Worm (Caenorhabditis elegans) whole organism, L4 larva: Measurements from ENCODE around the gene H20J04.4.

Experiments
- D1046.2 ChIP-seq: fragments of 200-800 bp; sonication (Bioruptor generic); IDR thresholded peaks from 2 replicates; pipeline ENCODE4 v1.3.6; 2022; ENCODE audit warnings: missing genetic modification characterization, missing compliant biosample characterization
- F10B5.3 ChIP-seq: sonication (generic microtip); optimal IDR thresholded peaks from 2 replicates; lab custom pipeline; 2016; ENCODE audit warnings: mild to moderate bottlenecking, missing genetic modification characterization, missing compliant biosample characterization
- F26F4.8 ChIP-seq: fragments of 200-800 bp; sonication (Bioruptor generic); conservative IDR thresholded peaks from 2 replicates; pipeline ENCODE4 v1.3.6; 2022; ENCODE audit warnings: missing genetic modification characterization, missing compliant biosample characterization
- R02D3.7 ChIP-seq: fragments of 150-350 bp; sonication (generic microtip); optimal IDR thresholded peaks from 3 replicates; lab custom pipeline; 2014; ENCODE audit warnings: missing biosample characterization, missing genetic modification characterization
- T20F7.1 ChIP-seq: fragments of 200-800 bp; sonication (Bioruptor generic); optimal IDR thresholded peaks from 2 replicates; lab custom pipeline; 2018; ENCODE audit warnings: mild to moderate bottlenecking, missing genetic modification characterization, missing compliant biosample characterization
- T26A8.4 ChIP-seq: fragments of 200-800 bp; sonication (Bioruptor generic); IDR thresholded peaks from 2 replicates; pipeline ENCODE4 v1.3.6; 2022; ENCODE audit warnings: missing genetic modification characterization, missing compliant biosample characterization
- Y5F2A.4 ChIP-seq: fragments of 200-800 bp; sonication (Bioruptor generic); optimal IDR thresholded peaks from 2 replicates; lab custom pipeline; 2018; ENCODE audit warnings: mild to moderate bottlenecking, missing genetic modification characterization, missing compliant biosample characterization
- aha-1 ChIP-seq: fragments of 150-350 bp; peaks from one replicate; lab custom pipeline; 2014; ENCODE audit warnings: missing biosample characterization, missing genetic modification characterization
- ama-1 ChIP-seq: fragments of 150-350 bp; optimal IDR thresholded peaks from 2 replicates; lab custom pipeline; 2014; ENCODE audit warnings: inconsistent platforms, mixed read lengths
- attf-4 ChIP-seq: sonication (generic microtip); optimal IDR thresholded peaks from 3 replicates; lab custom pipeline; 2017; ENCODE audit warnings: missing biosample characterization, missing genetic modification characterization
- ceh-28 ChIP-seq: fragments of 150-350 bp; optimal IDR thresholded peaks from 2 replicates; lab custom pipeline; 2014; ENCODE audit warnings: missing biosample characterization, missing genetic modification reagents, missing genetic modification characterization
- ces-1 ChIP-seq: fragments of 150-350 bp; sonication (generic microtip); optimal IDR thresholded peaks from 4 replicates; lab custom pipeline; 2014; ENCODE audit warnings: missing biosample characterization, missing genetic modification reagents, missing genetic modification characterization
- ctbp-1 ChIP-seq: fragments of 200-800 bp; sonication (Bioruptor generic); IDR thresholded peaks from 2 replicates; pipeline ENCODE4 v1.3.6; 2022; ENCODE audit warnings: missing genetic modification reagents, missing genetic modification characterization, missing compliant biosample characterization
- dmd-9 ChIP-seq: fragments of 200-800 bp; sonication (Bioruptor generic); IDR thresholded peaks from 2 replicates; pipeline ENCODE4 v1.3.6; 2022; ENCODE audit warnings: missing genetic modification reagents, missing genetic modification characterization, missing compliant biosample characterization
- egl-27 ChIP-seq: sonication (generic microtip); optimal IDR thresholded peaks from 3 replicates; lab custom pipeline; 2017; ENCODE audit warnings: missing biosample characterization, missing genetic modification reagents, missing genetic modification characterization
- fos-1 ChIP-seq: fragments of 150-350 bp; optimal IDR thresholded peaks from 2 replicates; lab custom pipeline; 2014; ENCODE audit warnings: missing biosample characterization, missing genetic modification characterization
- gei-8 ChIP-seq: fragments of 200-800 bp; sonication (Bioruptor generic); optimal IDR thresholded peaks from 2 replicates; lab custom pipeline; 2018; ENCODE audit warnings: mild to moderate bottlenecking, missing genetic modification characterization, missing compliant biosample characterization
- lin-38 ChIP-seq: fragments of 200-800 bp; sonication (Bioruptor generic); IDR thresholded peaks from 2 replicates; pipeline ENCODE4 v1.3.6; 2022; ENCODE audit warnings: missing genetic modification reagents, missing genetic modification characterization, missing compliant biosample characterization
- mdl-1 ChIP-seq, 2 experiments: fragments of 150-350 bp in 1 of 2; sonication (generic microtip) in 1 of 2; optimal IDR thresholded peaks; 2 replicates each; lab custom pipeline; 2014 to 2017; ENCODE audit warnings: missing biosample characterization in 2 of 2, missing genetic modification characterization in 2 of 2
- mep-1 ChIP-seq: fragments of 150-350 bp; sonication (generic microtip); optimal IDR thresholded peaks from 3 replicates; lab custom pipeline; 2014; ENCODE audit warnings: missing biosample characterization, missing genetic modification characterization
- mes-2 ChIP-seq: sonication (generic microtip); optimal IDR thresholded peaks from 2 replicates; lab custom pipeline; 2016; ENCODE audit warnings: missing genotype, mild to moderate bottlenecking, missing genetic modification characterization, missing compliant biosample characterization; ENCODE audit not compliant: poor library complexity, severe bottlenecking
- mxl-3 ChIP-seq: fragments of 200-800 bp; sonication (Bioruptor generic); optimal IDR thresholded peaks from 2 replicates; lab custom pipeline; 2018; ENCODE audit warnings: mild to moderate bottlenecking, missing genetic modification characterization, missing compliant biosample characterization
- nhr-10 ChIP-seq: fragments of 150-350 bp; optimal IDR thresholded peaks from 2 replicates; lab custom pipeline; 2014; ENCODE audit warnings: missing biosample characterization, missing genetic modification characterization
- nhr-42 ChIP-seq: fragments of 200-800 bp; sonication (Bioruptor generic); IDR thresholded peaks from 2 replicates; pipeline ENCODE4 v1.3.6; 2022; ENCODE audit warnings: missing genetic modification characterization, missing compliant biosample characterization
- nhr-48 ChIP-seq: sonication (generic microtip); optimal IDR thresholded peaks from 2 replicates; lab custom pipeline; 2016; ENCODE audit warnings: mild to moderate bottlenecking, missing genetic modification characterization, missing compliant biosample characterization
- nhr-6 ChIP-seq: fragments of 150-350 bp; optimal IDR thresholded peaks from 2 replicates; lab custom pipeline; 2014; ENCODE audit warnings: missing biosample characterization, missing genetic modification characterization
- php-3 ChIP-seq: fragments of 200-800 bp; sonication (Bioruptor generic); IDR thresholded peaks from 2 replicates; pipeline ENCODE4 v1.3.6; 2022; ENCODE audit warnings: missing genetic modification reagents, missing genetic modification characterization, missing compliant biosample characterization
- sdz-12 ChIP-seq: fragments of 200-800 bp; sonication (Bioruptor generic); optimal IDR thresholded peaks from 2 replicates; lab custom pipeline; 2018; ENCODE audit warnings: mild to moderate bottlenecking, missing genetic modification characterization, missing compliant biosample characterization
- set-16 ChIP-seq: fragments of 200-800 bp; sonication (Bioruptor generic); IDR thresholded peaks from 2 replicates; pipeline ENCODE4 v1.3.6; 2022; ENCODE audit warnings: missing genetic modification reagents, missing genetic modification characterization, missing compliant biosample characterization
- tra-1 ChIP-seq: fragments of 200-800 bp; sonication (Bioruptor generic); IDR thresholded peaks from 2 replicates; pipeline ENCODE4 v1.3.6; 2022; ENCODE audit warnings: missing genetic modification reagents, missing genetic modification characterization, missing compliant biosample characterization
- unc-62 ChIP-seq, 3 experiments: fragments of 150-350 bp in 1 of 3; sonication (generic microtip); optimal IDR thresholded peaks in 2 of 3; peaks in 1 of 3; 1 replicate in 1 of 3; 2 replicates in 2 of 3; lab custom pipeline; 2014 to 2017; ENCODE audit warnings: missing biosample characterization in 3 of 3, missing genetic modification characterization in 3 of 3, missing genetic modification reagents in 3 of 3, missing genotype in 1 of 3
- ztf-11 ChIP-seq: fragments of 150-350 bp; optimal IDR thresholded peaks from 2 replicates; lab custom pipeline; 2014; ENCODE audit warnings: missing biosample characterization, missing genetic modification characterization

Gene H20J04.4

ce11 chrII:4344317-4344716 is 15.5 kb downstream of the H20J04.4 start:
- TF ChIP-seq set-16 (GFP tag; lab: Robert Waterston, UW) (peak; percentile 81), unc-62 (GFP tag; optimal IDR thresholded peaks at IDR 0.05 in 1 of 2; lab: Kevin White, UChicago) (peak in 1 of 2 experiments; percentile 2), unc-62 (tag; optimal IDR thresholded peaks at IDR 0.05; lab: Kevin White, UChicago) (no peak), mep-1 (no peak)

DNA sequence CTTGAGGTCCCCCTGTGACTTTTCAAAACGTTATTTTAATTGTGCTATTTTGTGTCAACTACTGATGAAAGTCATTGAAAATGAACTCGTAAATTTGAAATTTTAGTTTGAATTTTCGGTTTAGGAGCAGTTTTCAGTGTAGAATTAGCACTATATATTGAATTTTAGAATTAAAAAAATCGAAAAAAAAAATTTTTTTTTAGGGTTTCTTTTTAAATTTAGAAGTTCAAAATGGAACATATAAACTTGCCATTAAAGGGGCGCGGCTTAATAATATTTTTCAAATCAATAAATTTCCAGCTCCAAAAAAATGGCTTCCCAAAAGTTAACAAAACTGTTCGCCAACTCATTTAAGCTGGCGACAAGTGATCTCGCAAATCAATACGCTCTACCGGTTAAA is 22.1 kb downstream of the H20J04.4 start, which contains the start of gene H20J04.9:
TSS of gene H20J04.9 (plus strand) at position 301 of the 400 bp plus-strand sequence.
- TF ChIP-seq ztf-11 (tag; lab: Kevin White, UChicago) (no peak), nhr-42 (GFP tag; lab: Robert Waterston, UW) (no peak), T20F7.1 (GFP tag; lab: Kevin White, UChicago) (no peak), Y5F2A.4 (no peak), ces-1 (GFP tag; lab: Kevin White, UChicago) (no peak), sdz-12 (GFP tag; lab: Kevin White, UChicago) (no peak), R02D3.7 (tag; lab: Kevin White, UChicago) (no peak), mep-1 (no peak)

DNA sequence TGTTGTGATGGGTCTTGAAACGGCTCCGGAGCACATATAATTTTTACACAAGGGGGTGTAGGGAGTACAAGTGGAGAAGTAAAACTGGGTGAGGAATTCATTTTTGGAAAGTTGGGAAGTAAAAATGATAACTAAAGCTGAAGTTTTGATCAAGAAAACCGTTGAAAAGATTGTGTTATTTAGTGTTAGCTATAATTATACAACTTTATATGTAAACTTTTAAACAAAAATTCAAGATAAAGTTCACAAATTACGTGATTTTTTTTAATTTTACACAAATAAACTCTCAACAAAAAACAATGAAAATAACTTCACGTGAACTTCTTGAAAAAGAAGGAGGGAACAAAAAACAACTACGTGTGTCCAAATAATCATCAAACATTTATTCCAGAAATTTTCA is 26.4 kb downstream of the H20J04.4 start, which contains the start of the genes H20J04.7 and H20J04.1:
TSS of gene H20J04.7 (minus strand) at position 101 of the 400 bp plus-strand sequence.
TSS of gene H20J04.1 (plus strand) at position 397 of the 400 bp plus-strand sequence.
- no peak for TF ChIP-seq ama-1 (lab: Kevin White, UChicago)
- no peak for TF ChIP-seq egl-27 (tag; lab: Kevin White, UChicago)
- TF ChIP-seq attf-4 = no peak
- TF ChIP-seq fos-1 (tag; lab: Kevin White, UChicago) = no peak
- TF ChIP-seq lin-38 (GFP tag; lab: Robert Waterston, UW) = no peak
- TF ChIP-seq mes-2 (tag; lab: Kevin White, UChicago) = no peak
- no peak for TF ChIP-seq F10B5.3 (tag; lab: Kevin White, UChicago)
- TF ChIP-seq mep-1 = no peak
- TF ChIP-seq D1046.2 (GFP tag; lab: Robert Waterston, UW) = no peak
- no peak for TF ChIP-seq dmd-9
- no peak for TF ChIP-seq nhr-10 (tag; lab: Kevin White, UChicago)
- TF ChIP-seq T26A8.4 (GFP tag; lab: Robert Waterston, UW) = no peak

- TF ChIP-seq unc-62 (GFP tag; optimal IDR thresholded peaks at IDR 0.05 in 1 of 2; lab: Kevin White, UChicago) = peak in 1 of 2 experiments; percentile 67
- TF ChIP-seq unc-62 (tag; optimal IDR thresholded peaks at IDR 0.05; lab: Kevin White, UChicago) = no peak
- TF ChIP-seq nhr-6 (tag; lab: Kevin White, UChicago) = no peak
These were observed 29.9 kb downstream of the H20J04.4 start, which contains the start of gene lat-2 for ce11 chrII:4358765-4359164. Gene lat-2 (plus strand): TSS chrII:4359065.

DNA sequence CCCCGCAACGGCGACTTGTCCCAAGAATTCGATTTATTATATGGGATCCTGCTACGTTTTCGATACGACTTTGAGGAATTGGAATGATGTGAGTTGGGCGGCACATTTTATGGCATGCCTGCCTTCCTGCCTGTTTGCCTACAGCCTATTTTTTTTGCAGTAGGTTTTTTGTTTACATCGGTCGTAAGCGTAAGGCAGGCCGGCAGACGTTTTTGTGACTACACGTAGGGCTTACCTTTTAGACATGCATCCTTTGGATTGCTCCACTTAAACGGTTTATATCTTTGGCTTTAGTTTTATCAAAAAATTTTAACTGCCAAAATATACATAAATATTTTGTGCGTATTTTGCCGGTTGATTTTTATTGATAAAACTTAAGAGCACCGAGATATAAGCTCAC is 30.4 kb downstream of the H20J04.4 start:
- TF ChIP-seq gei-8 (no peak), aha-1 (tag; lab: Kevin White, UChicago) (peak; percentile 91)

DNA sequence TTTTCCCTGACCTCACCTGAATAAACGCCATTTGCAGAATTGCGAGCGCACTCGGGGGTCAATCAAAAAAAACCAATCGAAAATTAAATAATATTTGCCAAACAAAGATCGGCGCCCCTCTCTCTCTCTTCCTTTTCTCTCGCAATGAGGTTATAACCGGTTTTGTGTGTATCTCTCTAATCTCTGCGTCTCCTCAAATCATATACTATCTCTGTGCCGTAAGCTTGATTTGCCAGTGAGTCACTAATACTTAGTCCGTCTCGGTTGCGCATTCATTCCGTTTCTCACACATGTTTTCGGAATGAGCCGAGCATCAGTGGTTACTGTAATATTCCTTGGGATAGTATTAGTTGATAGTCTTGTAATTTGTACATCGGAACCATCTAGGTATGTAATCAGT is 33.3 kb downstream of the H20J04.4 start:
- TF ChIP-seq Y5F2A.4 = no peak
- TF ChIP-seq unc-62 (GFP tag; optimal IDR thresholded peaks at IDR 0.05 in 1 of 2; lab: Kevin White, UChicago) = peak in 1 of 2 experiments; percentile 65
- TF ChIP-seq unc-62 (tag; optimal IDR thresholded peaks at IDR 0.05; lab: Kevin White, UChicago) = no peak

DNA sequence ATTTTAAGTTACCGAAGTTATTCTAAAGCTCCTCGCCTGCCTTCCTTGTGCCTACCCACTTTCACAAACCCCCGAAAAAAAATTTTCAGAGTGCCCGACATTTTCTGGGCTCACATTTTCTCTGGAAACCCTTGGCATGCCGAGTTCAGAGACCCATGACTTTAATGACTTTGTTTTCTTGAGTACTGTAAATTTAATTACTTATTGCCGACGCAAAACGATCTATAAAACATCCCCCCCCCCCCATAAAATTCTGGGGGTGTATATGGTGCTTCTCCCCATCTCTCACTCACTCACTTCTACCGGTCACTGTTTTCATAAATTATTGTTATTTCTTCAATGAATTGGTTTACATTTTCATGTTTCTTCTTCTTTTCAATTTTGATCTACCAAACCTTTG is 39.1 kb downstream of the H20J04.4 start, which contains the start of gene try-9:
TSS of gene try-9 (plus strand) at position 301 of the 400 bp plus-strand sequence.
- no peak for TF ChIP-seq ceh-28 (tag; lab: Kevin White, UChicago)
- no peak for TF ChIP-seq F26F4.8
- peak; percentile 38 for TF ChIP-seq aha-1 (tag; lab: Kevin White, UChicago)
- TF ChIP-seq nhr-48 (tag; lab: Kevin White, UChicago) = no peak
- no peak for TF ChIP-seq ctbp-1
- no peak for TF ChIP-seq mxl-3
- no peak for TF ChIP-seq unc-62 (GFP tag; optimal IDR thresholded peaks at IDR 0.05 in 1 of 2; lab: Kevin White, UChicago)
- TF ChIP-seq unc-62 (tag; optimal IDR thresholded peaks at IDR 0.05; lab: Kevin White, UChicago) = no peak
- TF ChIP-seq php-3 (GFP tag; lab: Robert Waterston, UW) = 0 out of 2 replicates have a peak, but pooled peaks have one; percentile 26
- TF ChIP-seq mdl-1 (tag; optimal IDR thresholded peaks at IDR 0.05; lab: Kevin White, UChicago) = no peak
- no peak for TF ChIP-seq tra-1 (GFP tag; lab: Robert Waterston, UW)
- TF ChIP-seq, all 104 proteins: peak for 2
